Worm (Caenorhabditis elegans): ENCODE measurements around the gene lin-37.

DNA sequence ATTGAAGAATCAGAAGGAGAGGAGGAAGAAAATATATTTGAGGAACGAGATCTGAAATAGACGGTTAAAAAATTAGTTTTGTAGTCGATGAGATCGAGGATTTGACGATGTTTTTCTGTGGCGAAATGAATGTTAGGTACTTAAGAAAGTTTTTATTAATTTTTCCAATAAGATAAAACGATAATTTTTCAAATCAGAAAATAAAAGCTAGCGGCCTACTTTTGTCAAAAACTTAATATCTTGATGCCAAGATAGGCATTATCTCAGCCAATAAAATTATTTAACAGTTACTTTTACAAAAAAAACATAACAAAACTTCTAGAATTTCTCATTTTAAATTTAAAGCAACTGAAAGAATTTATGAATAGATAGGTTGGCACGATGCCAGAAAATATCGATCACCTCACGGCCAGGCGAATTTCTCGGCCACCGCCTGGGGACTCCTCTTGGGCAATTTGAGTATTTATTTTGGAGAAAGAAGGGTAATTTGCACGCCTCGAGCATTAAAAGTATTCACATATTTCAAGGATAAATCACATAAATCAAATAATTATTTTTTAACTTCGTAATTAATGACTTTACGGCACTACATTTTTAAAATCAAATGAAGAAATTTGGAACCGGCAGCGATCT is 15.5 kb upstream of the lin-37 start, which contains the start of gene fubl-2:
- no peak for TF ChIP-seq nhr-237 (tag; optimal IDR thresholded peaks at IDR 0.05)
- no peak for TF ChIP-seq unc-130 (tag; optimal IDR thresholded peaks at IDR 0.05)
- peak; percentile 12 to 45 (median 20) for TF ChIP-seq ceh-82 (tag; optimal IDR thresholded peaks at IDR 0.05)
- TF ChIP-seq egl-13 (tag; optimal IDR thresholded peaks at IDR 0.05), result peak; percentile 73
